Worm (Caenorhabditis elegans): ENCODE data around the gene T06D4.6.

Gene T06D4.6

ce11 chrII:3429400-3429799 is 42.0 kb upstream of the T06D4.6 start, which contains the start of gene C16C8.18:
Gene C16C8.18 (plus strand): TSS chrII:3429700.
- TF ChIP-seq F57A8.1 (GFP tag; optimal IDR thresholded peaks at IDR 0.05) (no peak), Y53G8AR.9 (GFP tag; conservative IDR thresholded peaks at IDR 0.05) (no peak), dpl-1 (GFP tag; optimal IDR thresholded peaks at IDR 0.05) (no peak), sea-2 (GFP tag; IDR thresholded peaks at IDR 0.05) (no peak), ztf-6 (GFP tag; IDR thresholded peaks at IDR 0.05) (no peak), F52B5.7 (tag; optimal IDR thresholded peaks at IDR 0.05) (no peak), Y79H2A.3 (GFP tag; conservative IDR thresholded peaks at IDR 0.05) (no peak), nhr-27 (tag; optimal IDR thresholded peaks at IDR 0.05) (no peak), ceh-79 (tag; optimal IDR thresholded peaks at IDR 0.05) (no peak), F49E8.2 (tag; optimal IDR thresholded peaks at IDR 0.05; ENCODE audit: insufficient read depth) (no peak), ztf-3 (GFP tag; optimal IDR thresholded peaks at IDR 0.05) (no peak), nhr-80 (tag; optimal IDR thresholded peaks at IDR 0.05) (no peak), zim-3 (tag; optimal IDR thresholded peaks at IDR 0.05) (no peak), F22D6.2 (tag; optimal IDR thresholded peaks at IDR 0.05) (no peak), ztf-25 (GFP tag; IDR thresholded peaks at IDR 0.05) (no peak), ztf-18 (tag; optimal IDR thresholded peaks at IDR 0.05) (no peak), madf-6 (GFP tag; IDR thresholded peaks at IDR 0.05) (no peak), lsl-1 (GFP tag; optimal IDR thresholded peaks at IDR 0.05) (no peak), bed-1 (GFP tag; IDR thresholded peaks at IDR 0.05) (no peak), gei-17 (GFP tag; optimal IDR thresholded peaks at IDR 0.05) (no peak)

- peak; percentile 92 for TF ChIP-seq zfh-2 (GFP tag; conservative IDR thresholded peaks at IDR 0.05)
- TF ChIP-seq egrh-3 (GFP tag; IDR thresholded peaks at IDR 0.05), result peak; percentile 57
- TF ChIP-seq hmg-1.2 (GFP tag; IDR thresholded peaks at IDR 0.05), result peak; percentile 55; the same call in 1 of the 2 replicates
- TF ChIP-seq ceh-27 (GFP tag; optimal IDR thresholded peaks at IDR 0.05), result peak; percentile 56
- peak; percentile 40; the same call in 1 of the 2 replicates for TF ChIP-seq mcd-1 (GFP tag; IDR thresholded peaks at IDR 0.05)
- TF ChIP-seq cebp-1 (GFP tag; IDR thresholded peaks at IDR 0.05), result no peak
- peak; percentile 29 for TF ChIP-seq cebp-1 (tag; optimal IDR thresholded peaks at IDR 0.05)
- no peak for TF ChIP-seq rec-8 (tag; optimal IDR thresholded peaks at IDR 0.05)
- TF ChIP-seq tbp1 (GFP tag; optimal IDR thresholded peaks at IDR 0.05), result no peak
- TF ChIP-seq attf-5 (GFP tag; optimal IDR thresholded peaks at IDR 0.05), result peak; percentile 34
- TF ChIP-seq hlh-26 (GFP tag; conservative IDR thresholded peaks at IDR 0.05), result no peak
Observed at ce11 chrII:3428158-3428704, 40.8 kb upstream of the T06D4.6 start.

ce11 chrII:3425433-3425832 is 38.0 kb upstream of the T06D4.6 start, which contains the start of gene nep-11:
Gene nep-11 (minus strand): TSS chrII:3425533.
- TF ChIP-seq ztf-26 (tag; optimal IDR thresholded peaks at IDR 0.05) (no peak), mes-4 (tag; optimal IDR thresholded peaks at IDR 0.05) (no peak), C17E4.6 (GFP tag; IDR thresholded peaks at IDR 0.05) (no peak), lin-26 (GFP tag; IDR thresholded peaks at IDR 0.05) (no peak), hlh-26 (GFP tag; conservative IDR thresholded peaks at IDR 0.05) (no peak), F52B5.7 (tag; optimal IDR thresholded peaks at IDR 0.05) (no peak), nfya-1 (tag; optimal IDR thresholded peaks at IDR 0.05; ENCODE audit: borderline replicate concordance, insufficient read depth) (no peak), ekl-4 (GFP tag; IDR thresholded peaks at IDR 0.05) (no peak), madf-6 (GFP tag; IDR thresholded peaks at IDR 0.05) (no peak)
